Worm (Caenorhabditis elegans): ENCODE data around the gene F44E5.17.

DNA sequence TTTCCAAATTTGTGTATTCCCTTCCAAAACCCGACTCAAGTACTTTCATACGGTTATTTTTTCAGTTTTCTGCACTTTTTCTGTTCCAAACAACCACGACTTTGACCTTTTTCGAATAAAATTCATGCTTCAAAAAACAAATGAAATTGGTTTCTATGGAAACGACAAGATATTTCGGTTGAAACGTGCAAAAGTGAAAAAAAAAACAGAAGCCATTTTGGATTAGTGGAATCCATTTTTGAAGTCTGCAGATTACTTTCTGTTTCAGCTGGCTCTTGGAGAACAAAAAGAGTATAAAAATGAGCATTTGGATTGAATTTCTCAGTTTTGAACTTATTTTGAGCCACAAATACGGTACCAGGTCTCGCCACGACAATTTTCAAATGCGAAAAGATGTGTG lies 26.2 kb downstream of the F44E5.17 start:
- TF ChIP-seq efl-3 (GFP tag; optimal IDR thresholded peaks at IDR 0.05) (no peak), sup-37 (GFP tag; optimal IDR thresholded peaks at IDR 0.05) (no peak), fkh-8 (tag; optimal IDR thresholded peaks at IDR 0.05) (peak; percentile 90), dpl-1 (GFP tag; optimal IDR thresholded peaks at IDR 0.05) (no peak)

All from whole organism, L1 larva.